Fruit fly (Drosophila melanogaster): ENCODE measurements around the gene Srp72.

Srp72 gene

DNA sequence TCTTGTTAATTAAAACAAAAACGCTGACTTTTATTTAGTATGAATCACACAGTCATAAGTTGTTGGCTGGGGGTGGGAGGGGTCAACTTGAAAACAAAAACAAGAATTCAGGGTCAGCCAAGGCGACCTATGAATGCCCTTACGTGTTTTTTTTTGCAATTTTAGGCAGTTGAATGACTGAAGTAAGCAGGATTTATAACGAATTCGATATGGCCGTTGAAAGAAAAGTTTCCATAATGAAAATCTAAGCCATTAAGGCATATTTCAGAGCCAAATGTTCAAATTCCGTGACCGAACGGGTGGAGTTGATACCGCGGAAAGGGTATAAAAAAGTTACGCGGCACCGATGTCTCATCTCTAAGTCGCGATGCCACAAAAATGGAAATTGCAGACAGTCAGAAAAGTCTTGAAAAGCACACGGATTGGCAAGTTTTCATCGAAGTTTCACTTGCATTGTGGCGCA is 45.5 kb downstream of the Srp72 start (continued):
- no peak for TF ChIP-seq CG13296 (GFP tag; optimal IDR thresholded peaks at IDR 0.05)
- no peak for TF ChIP-seq gt (GFP tag; IDR thresholded peaks at IDR 0.05)
- no peak for TF ChIP-seq CG42726 (GFP tag; IDR thresholded peaks at IDR 0.05; ENCODE audit: partially characterized antibody)
- TF ChIP-seq insv (GFP tag; optimal IDR thresholded peaks at IDR 0.05) = no peak
- TF ChIP-seq CG12299 (tag; optimal IDR thresholded peaks at IDR 0.05) = peak; percentile 54
- 0 out of 3 replicates have a peak, but pooled peaks have one; percentile 29 for TF ChIP-seq Dbx (GFP tag; IDR thresholded peaks at IDR 0.05)
- TF ChIP-seq aop (GFP tag; IDR thresholded peaks at IDR 0.05) = no peak
- no peak for TF ChIP-seq CG10147 (GFP tag; optimal IDR thresholded peaks at IDR 0.05)
- no peak for TF ChIP-seq CG43689 (GFP tag; IDR thresholded peaks at IDR 0.05)
- no peak for TF ChIP-seq bowl (GFP tag; IDR thresholded peaks at IDR 0.05)
- 0 out of 2 replicates have a peak, but pooled peaks have one; percentile 11 for TF ChIP-seq Nf-YA (GFP tag; IDR thresholded peaks at IDR 0.05)
- TF ChIP-seq Adf1 (GFP tag; IDR thresholded peaks at IDR 0.05) = peak; percentile 23
- no peak for TF ChIP-seq CG18619 (GFP tag; optimal IDR thresholded peaks at IDR 0.05)
- TF ChIP-seq CG8388 (GFP tag; optimal IDR thresholded peaks at IDR 0.05) = no peak
- TF ChIP-seq CG1647 (GFP tag; optimal IDR thresholded peaks at IDR 0.05) = no peak
- peak; percentile 56 for TF ChIP-seq CG13123 (GFP tag; optimal IDR thresholded peaks at IDR 0.05)
- no peak for TF ChIP-seq CG6791 (GFP tag; IDR thresholded peaks at IDR 0.05; ENCODE audit: partially characterized antibody)
- peak; percentile 46; the same call in 1 of the 2 replicates for TF ChIP-seq chm (GFP tag; IDR thresholded peaks at IDR 0.05)
- TF ChIP-seq B-H2 (GFP tag; optimal IDR thresholded peaks at IDR 0.05) = no peak
- no peak for TF ChIP-seq CG32767 (GFP tag; IDR thresholded peaks at IDR 0.05)
- peak; percentile 49 for TF ChIP-seq CG30431 (GFP tag; optimal IDR thresholded peaks at IDR 0.05)
- TF ChIP-seq CG11085 (GFP tag; IDR thresholded peaks at IDR 0.05) = peak; percentile 46; the same call in 1 of the 2 replicates
- TF ChIP-seq CG2129 (GFP tag; IDR thresholded peaks at IDR 0.05; ENCODE audit: partially characterized antibody) = no peak
- TF ChIP-seq HmgD (GFP tag; optimal IDR thresholded peaks at IDR 0.05) = no peak
- peak; percentile 64 for TF ChIP-seq slp2 (GFP tag; optimal IDR thresholded peaks at IDR 0.05)
- TF ChIP-seq gem (tag; optimal IDR thresholded peaks at IDR 0.05) = no peak
- no peak for TF ChIP-seq BEAF-32 (GFP tag; optimal IDR thresholded peaks at IDR 0.05)
- TF ChIP-seq Lhr (GFP tag; optimal IDR thresholded peaks at IDR 0.05) = no peak
- no peak for TF ChIP-seq CoRest (tag; optimal IDR thresholded peaks at IDR 0.05)
- TF ChIP-seq CG9727 (GFP tag; optimal IDR thresholded peaks at IDR 0.05) = no peak
- no peak for TF ChIP-seq sd (tag; optimal IDR thresholded peaks at IDR 0.05)
- TF ChIP-seq Ptx1 (GFP tag; IDR thresholded peaks at IDR 0.05) = peak; percentile 72
- TF ChIP-seq Chrac-16 (GFP tag; optimal IDR thresholded peaks at IDR 0.05) = peak; percentile 58
- no peak for TF ChIP-seq Hmr (GFP tag; optimal IDR thresholded peaks at IDR 0.05)
- peak; percentile 77 for TF ChIP-seq CG13624 (GFP tag; optimal IDR thresholded peaks at IDR 0.05)
- peak; percentile 99 for TF ChIP-seq row (GFP tag; IDR thresholded peaks at IDR 0.05)
- no peak for TF ChIP-seq z (GFP tag; IDR thresholded peaks at IDR 0.05)
- TF ChIP-seq az2 (GFP tag; optimal IDR thresholded peaks at IDR 0.05) = peak; percentile 67
- peak; percentile 62 for TF ChIP-seq zfh1 (GFP tag; IDR thresholded peaks at IDR 0.05)
- no peak for TF ChIP-seq Doc2 (GFP tag; IDR thresholded peaks at IDR 0.05)
- no peak for TF ChIP-seq Hr39 (optimal IDR thresholded peaks at IDR 0.05)
- TF ChIP-seq ken (GFP tag; IDR thresholded peaks at IDR 0.05) = peak; percentile 69; the same call in 2 of the 3 replicates
- TF ChIP-seq psq (GFP tag; optimal IDR thresholded peaks at IDR 0.05) = peak; percentile 5
- TF ChIP-seq CG15601 (tag; optimal IDR thresholded peaks at IDR 0.05) = no peak
- TF ChIP-seq tna (GFP tag; IDR thresholded peaks at IDR 0.05; ENCODE audit: partially characterized antibody) = no peak
- TF ChIP-seq nau (GFP tag; optimal IDR thresholded peaks at IDR 0.05) = no peak
- TF ChIP-seq CG8359 (GFP tag; optimal IDR thresholded peaks at IDR 0.05; ENCODE audit: borderline replicate concordance) = no peak
- no peak for TF ChIP-seq tll (GFP tag; optimal IDR thresholded peaks at IDR 0.05)
- no peak for TF ChIP-seq lab (GFP tag; optimal IDR thresholded peaks at IDR 0.05)
- TF ChIP-seq Dip2 (GFP tag; IDR thresholded peaks at IDR 0.05) = no peak
- TF ChIP-seq CkIIα-i1 (GFP tag; IDR thresholded peaks at IDR 0.05) = no peak
